Fruit fly (Drosophila melanogaster) whole organism, embryonic: ENCODE measurements around the gene alpha-Est7.

Experiments used
- Antp ChIP-seq: fragments of 200-800 bp; sonication (Bioruptor generic); optimal IDR thresholded peaks from 3 replicates; lab custom pipeline; 2016; ENCODE audit warnings: missing biosample characterization, missing genetic modification characterization
- Atf6 ChIP-seq: fragments of 200-800 bp; sonication (Bioruptor generic); IDR thresholded peaks from 2 replicates; pipeline ENCODE4 v1.3.6; 2022; ENCODE audit warnings: missing biosample characterization, missing genetic modification characterization
- Bdp1 ChIP-seq: fragments of 200-800 bp; sonication (Bioruptor generic); optimal IDR thresholded peaks from 3 replicates; lab custom pipeline; 2016; ENCODE audit warnings: missing biosample characterization, missing genetic modification characterization
- Bteb2 ChIP-seq: fragments of 200-800 bp; sonication (Bioruptor generic); optimal IDR thresholded peaks from 2 replicates; lab custom pipeline; 2016; ENCODE audit warnings: missing biosample characterization, missing genetic modification characterization
- CG10321 ChIP-seq: fragments of 200-800 bp; sonication (Bioruptor generic); IDR thresholded peaks from 2 replicates; pipeline ENCODE4 v1.3.6; 2022; ENCODE audit warnings: missing biosample characterization, missing genetic modification characterization
- CG11398 ChIP-seq: fragments of 200-800 bp; sonication (Bioruptor generic); optimal IDR thresholded peaks from 2 replicates; lab custom pipeline; 2016; ENCODE audit warnings: missing biosample characterization, missing genetic modification characterization
- CG14441 ChIP-seq: fragments of 200-800 bp; sonication (Bioruptor generic); IDR thresholded peaks from 2 replicates; pipeline ENCODE4 v1.3.6; 2022; ENCODE audit warnings: missing biosample characterization, missing genetic modification characterization
- CG1647 ChIP-seq: fragments of 200-800 bp; sonication (Bioruptor generic); optimal IDR thresholded peaks from 3 replicates; lab custom pipeline; 2016; ENCODE audit warnings: missing biosample characterization, missing genetic modification characterization
- CG17802 ChIP-seq: fragments of 200-800 bp; sonication (Bioruptor generic); optimal IDR thresholded peaks from 2 replicates; lab custom pipeline; 2018; ENCODE audit warnings: missing biosample characterization, mild to moderate bottlenecking, missing genetic modification characterization, moderate library complexity
- CG2712 ChIP-seq: fragments of 200-800 bp; optimal IDR thresholded peaks from 3 replicates; lab custom pipeline; 2019; ENCODE audit warnings: missing biosample characterization, mild to moderate bottlenecking, missing genetic modification characterization, moderate library complexity
- CG31224 ChIP-seq: fragments of 200-800 bp; sonication (Bioruptor generic); IDR thresholded peaks from 2 replicates; pipeline ENCODE4 v1.3.6; 2022; ENCODE audit warnings: missing biosample characterization, missing genetic modification characterization
- CG32767 ChIP-seq: fragments of 200-800 bp; sonication (Bioruptor generic); IDR thresholded peaks from 2 replicates; pipeline ENCODE4 v1.3.6; 2022; ENCODE audit warnings: missing biosample characterization, missing genetic modification characterization
- CG6175 ChIP-seq: fragments of 200-800 bp; sonication (Bioruptor generic); IDR thresholded peaks from 3 replicates; pipeline ENCODE4 v1.3.6; 2022; ENCODE audit warnings: missing biosample characterization, missing genetic modification characterization
- CG6765 ChIP-seq: fragments of 200-800 bp; sonication (Bioruptor generic); optimal IDR thresholded peaks from 3 replicates; lab custom pipeline; 2017; ENCODE audit warnings: missing biosample characterization, mild to moderate bottlenecking, missing genetic modification characterization
- CG7372 ChIP-seq: fragments of 200-800 bp; sonication (Bioruptor generic); IDR thresholded peaks from 2 replicates; pipeline ENCODE4 v1.3.6; 2022; ENCODE audit warnings: missing biosample characterization, missing genetic modification characterization
- CG7963 ChIP-seq: fragments of 200-800 bp; sonication (Bioruptor generic); IDR thresholded peaks from 3 replicates; pipeline ENCODE4 v1.3.6; 2022; ENCODE audit warnings: missing biosample characterization, missing genetic modification characterization; ENCODE audit not compliant: partially characterized antibody
- Camta ChIP-seq: fragments of 200-800 bp; sonication (Bioruptor generic); optimal IDR thresholded peaks from 2 replicates; lab custom pipeline; 2016; ENCODE audit warnings: missing biosample characterization, missing genetic modification characterization
- Dad ChIP-seq: fragments of 200-800 bp; sonication (Bioruptor generic); optimal IDR thresholded peaks from 3 replicates; lab custom pipeline; 2016; ENCODE audit warnings: missing biosample characterization, missing genetic modification characterization
- H15 ChIP-seq: fragments of 200-800 bp; sonication (Bioruptor generic); IDR thresholded peaks from 3 replicates; pipeline ENCODE4 v1.3.6; 2022; ENCODE audit warnings: missing biosample characterization, missing genetic modification characterization
- HHEX ChIP-seq: fragments of 200-800 bp; sonication (Bioruptor generic); optimal IDR thresholded peaks from 3 replicates; lab custom pipeline; 2017; ENCODE audit warnings: missing biosample characterization, mild to moderate bottlenecking, missing genetic modification characterization, missing genetic modification reagents
- HLH54F ChIP-seq: fragments of 200-800 bp; sonication (Bioruptor generic); optimal IDR thresholded peaks from 3 replicates; lab custom pipeline; 2016; ENCODE audit warnings: missing biosample characterization, missing genetic modification characterization
- HLHmδ ChIP-seq: fragments of 200-800 bp; sonication (Bioruptor generic); optimal IDR thresholded peaks from 2 replicates; lab custom pipeline; 2018; ENCODE audit warnings: missing biosample characterization, mild to moderate bottlenecking, missing genetic modification characterization, moderate library complexity
- HmgD ChIP-seq: fragments of 200-800 bp; sonication (Bioruptor generic); optimal IDR thresholded peaks from 3 replicates; lab custom pipeline; 2016; ENCODE audit warnings: missing biosample characterization, missing genetic modification characterization
- Jarid2 ChIP-seq: fragments of 200-800 bp; sonication (Bioruptor generic); optimal IDR thresholded peaks from 3 replicates; lab custom pipeline; 2017; ENCODE audit warnings: mild to moderate bottlenecking, missing biosample characterization, missing genetic modification reagents, missing genetic modification characterization
- Lhr ChIP-seq: fragments of 200-800 bp; sonication (Bioruptor generic); optimal IDR thresholded peaks from 3 replicates; lab custom pipeline; 2017; ENCODE audit warnings: mild to moderate bottlenecking, missing biosample characterization, missing genetic modification reagents, missing genetic modification characterization
- Lpt ChIP-seq: fragments of >200 bp; optimal IDR thresholded peaks from 2 replicates; lab custom pipeline; 2018; ENCODE audit warnings: missing biosample characterization, missing genetic modification characterization
- Sry-δ ChIP-seq: fragments of 200-800 bp; sonication (Bioruptor generic); optimal IDR thresholded peaks from 2 replicates; lab custom pipeline; 2016; ENCODE audit warnings: missing biosample characterization, missing genetic modification characterization
- Usf ChIP-seq: fragments of 200-800 bp; sonication (Bioruptor generic); optimal IDR thresholded peaks from 2 replicates; lab custom pipeline; 2017; ENCODE audit warnings: missing genotype, missing biosample characterization, missing genetic modification characterization
- btn ChIP-seq: fragments of 200-800 bp; sonication (Bioruptor generic); optimal IDR thresholded peaks from 2 replicates; lab custom pipeline; 2016; ENCODE audit warnings: missing biosample characterization, missing genetic modification characterization
- cg ChIP-seq: fragments of 200-800 bp; sonication (Bioruptor generic); optimal IDR thresholded peaks from 3 replicates; lab custom pipeline; 2019; ENCODE audit warnings: missing biosample characterization, mild to moderate bottlenecking, missing genetic modification characterization, moderate library complexity
- chinmo ChIP-seq: fragments of 200-800 bp; sonication (Bioruptor generic); IDR thresholded peaks from 4 replicates; pipeline ENCODE4 v1.3.6; 2022; ENCODE audit warnings: missing biosample characterization, missing genetic modification characterization; ENCODE audit not compliant: partially characterized antibody
- crp ChIP-seq, 2 experiments: fragments of 200-800 bp; sonication (Bioruptor generic); optimal IDR thresholded peaks; 2 replicates in 1 of 2; 3 replicates in 1 of 2; lab custom pipeline; 2017; ENCODE audit warnings: missing biosample characterization in 2 of 2, missing genetic modification characterization in 2 of 2, mild to moderate bottlenecking in 1 of 2, moderate library complexity in 1 of 2
- danr ChIP-seq: fragments of 200-800 bp; sonication (Bioruptor generic); IDR thresholded peaks from 2 replicates; pipeline ENCODE4 v1.3.6; 2022; ENCODE audit warnings: missing biosample characterization, missing genetic modification characterization
- dm ChIP-seq: fragments of 200-800 bp; sonication (Bioruptor generic); optimal IDR thresholded peaks from 3 replicates; lab custom pipeline; 2016; ENCODE audit warnings: missing biosample characterization, missing genetic modification characterization
- dmrt99B ChIP-seq: fragments of 200-800 bp; sonication (Bioruptor generic); optimal IDR thresholded peaks from 2 replicates; lab custom pipeline; 2018; ENCODE audit warnings: missing biosample characterization, mild to moderate bottlenecking, missing genetic modification characterization, moderate library complexity
- fru ChIP-seq: fragments of >200 bp; optimal IDR thresholded peaks from 2 replicates; lab custom pipeline; 2017
- jumu ChIP-seq: fragments of 200-800 bp; sonication (Bioruptor generic); optimal IDR thresholded peaks from 3 replicates; lab custom pipeline; 2016; ENCODE audit warnings: missing biosample characterization, missing genetic modification characterization
- kah ChIP-seq: fragments of 200-800 bp; sonication (Bioruptor generic); optimal IDR thresholded peaks from 2 replicates; lab custom pipeline; 2018; ENCODE audit warnings: missing biosample characterization, mild to moderate bottlenecking, missing genetic modification characterization
- kay ChIP-seq: fragments of 200-800 bp; sonication (Bioruptor generic); optimal IDR thresholded peaks from 2 replicates; lab custom pipeline; 2016; ENCODE audit warnings: missing biosample characterization, missing genetic modification characterization
- mam ChIP-seq: fragments of 200-800 bp; sonication (Bioruptor generic); optimal IDR thresholded peaks from 3 replicates; lab custom pipeline; 2016; ENCODE audit warnings: missing biosample characterization, missing genetic modification characterization
- nmo ChIP-seq: fragments of 200-800 bp; sonication (Bioruptor generic); optimal IDR thresholded peaks from 2 replicates; lab custom pipeline; 2018; ENCODE audit warnings: missing biosample characterization, mild to moderate bottlenecking, missing genetic modification characterization, moderate library complexity
- org-1 ChIP-seq: fragments of 200-800 bp; sonication (Bioruptor generic); optimal IDR thresholded peaks from 2 replicates; lab custom pipeline; 2017; ENCODE audit warnings: missing biosample characterization, missing genetic modification characterization
- p53 ChIP-seq: fragments of 200-800 bp; sonication (Bioruptor generic); optimal IDR thresholded peaks from 2 replicates; lab custom pipeline; 2016; ENCODE audit warnings: missing biosample characterization, missing genetic modification characterization
- run ChIP-seq: fragments of 200-800 bp; sonication (Bioruptor generic); optimal IDR thresholded peaks from 3 replicates; lab custom pipeline; 2018; ENCODE audit warnings: missing biosample characterization, mild to moderate bottlenecking, missing genetic modification characterization
- salm ChIP-seq: fragments of 200-800 bp; sonication (Bioruptor generic); optimal IDR thresholded peaks from 2 replicates; lab custom pipeline; 2018; ENCODE audit warnings: missing biosample characterization, mild to moderate bottlenecking, missing genetic modification characterization
- sens-2 ChIP-seq: fragments of 200-800 bp; sonication (Bioruptor generic); IDR thresholded peaks from 2 replicates; pipeline ENCODE4 v1.3.6; 2022; ENCODE audit warnings: missing biosample characterization, missing genetic modification characterization
- tio ChIP-seq: fragments of 200-800 bp; sonication (Bioruptor generic); optimal IDR thresholded peaks from 2 replicates; lab custom pipeline; 2017; ENCODE audit warnings: missing biosample characterization, missing genetic modification characterization, inconsistent platforms
- ttk ChIP-seq: fragments of 200-800 bp; sonication (Bioruptor generic); IDR thresholded peaks from 2 replicates; pipeline ENCODE4 v2.1.2; 2022; ENCODE audit warnings: missing biosample characterization, missing genetic modification characterization
- wek ChIP-seq: fragments of 200-800 bp; sonication (Bioruptor generic); optimal IDR thresholded peaks from 3 replicates; lab custom pipeline; 2018; ENCODE audit warnings: missing biosample characterization, mild to moderate bottlenecking, missing genetic modification characterization, moderate library complexity
- z ChIP-seq: fragments of 200-800 bp; sonication (Bioruptor generic); IDR thresholded peaks from 3 replicates; pipeline ENCODE4 v1.3.6; 2022; ENCODE audit warnings: missing biosample characterization, missing genetic modification characterization
- zfh2 ChIP-seq: fragments of 200-800 bp; sonication (Bioruptor generic); optimal IDR thresholded peaks from 2 replicates; lab custom pipeline; 2016; ENCODE audit warnings: missing biosample characterization, missing genetic modification characterization

alpha-Est7 gene

dm6 chr3R:7474616-7475120 is 48.9 kb downstream of the alpha-Est7 start (continued):
- TF ChIP-seq mam (GFP tag; lab: Kevin White, UChicago), result no peak
- TF ChIP-seq HLHmδ, result peak; percentile 97
- peak; percentile 55 for TF ChIP-seq btn
- peak; percentile 51 for TF ChIP-seq ttk (GFP tag; lab: Robert Waterston, UW)
- TF ChIP-seq CG32767, result peak; percentile 19; the same call in 1 of the 2 replicates
- TF ChIP-seq tio, result no peak
- peak; percentile 66 for TF ChIP-seq run
- TF ChIP-seq CG6175, result peak; percentile 78
- peak; percentile 48 for TF ChIP-seq dmrt99B (tag; lab: Kevin White, UChicago)
- peak; percentile 74 for TF ChIP-seq jumu (GFP tag; lab: Kevin White, UChicago)
- peak; percentile 51 for TF ChIP-seq org-1 (GFP tag; lab: Kevin White, UChicago)
- TF ChIP-seq kah, result peak; percentile 55
- no peak for TF ChIP-seq Bteb2 (GFP tag; lab: Kevin White, UChicago)
- peak; percentile 1 for TF ChIP-seq p53 (GFP tag; lab: Kevin White, UChicago)
- TF ChIP-seq HLH54F (GFP tag; lab: Kevin White, UChicago), result peak; percentile 41
- TF ChIP-seq CG7963 (GFP tag; lab: Robert Waterston, UW), result peak; percentile 99
- TF ChIP-seq z (GFP tag; lab: Robert Waterston, UW), result peak; percentile 53; the same call in 1 of the 3 replicates
- peak; percentile 86 for TF ChIP-seq wek
- TF ChIP-seq danr (GFP tag; lab: Robert Waterston, UW), result no peak
- peak; percentile 28 for TF ChIP-seq nmo (GFP tag; lab: Kevin White, UChicago)
- TF ChIP-seq Atf6 (GFP tag; lab: Robert Waterston, UW), result peak; percentile 83
- no peak for TF ChIP-seq cg (GFP tag; lab: Kevin White, UChicago)
- peak; percentile 57 for TF ChIP-seq CG10321 (GFP tag; lab: Robert Waterston, UW)
- peak; percentile 49 for TF ChIP-seq CG6765 (GFP tag; lab: Kevin White, UChicago)
- no peak for TF ChIP-seq zfh2 (GFP tag; lab: Kevin White, UChicago)
- peak; percentile 33 for TF ChIP-seq HmgD (GFP tag; lab: Kevin White, UChicago)
- TF ChIP-seq fru (lab: Kevin White, UChicago), result no peak
- peak; percentile 57 for TF ChIP-seq CG1647 (GFP tag; lab: Kevin White, UChicago)
- peak; percentile 72 for TF ChIP-seq Antp (GFP tag; lab: Kevin White, UChicago)
- TF ChIP-seq CG11398 (GFP tag; lab: Kevin White, UChicago), result peak; percentile 67
- peak; percentile 35 for TF ChIP-seq dm (GFP tag; lab: Kevin White, UChicago)
- TF ChIP-seq Dad (GFP tag; lab: Kevin White, UChicago), result peak; percentile 78
- no peak for TF ChIP-seq Lpt
- TF ChIP-seq Bdp1 (GFP tag; lab: Kevin White, UChicago), result peak; percentile 99
- TF ChIP-seq kay (GFP tag; lab: Kevin White, UChicago), result no peak
- peak; percentile 78 for TF ChIP-seq HHEX (GFP tag; lab: Kevin White, UChicago)
- TF ChIP-seq Usf (GFP tag; lab: Kevin White, UChicago), result no peak
- peak; percentile 39; the same call in 1 of the 3 replicates for TF ChIP-seq H15
- TF ChIP-seq CG7372 (GFP tag; lab: Robert Waterston, UW), result 0 out of 2 replicates have a peak, but pooled peaks have one; percentile 5
- TF ChIP-seq crp (GFP tag; optimal IDR thresholded peaks at IDR 0.05; lab: Kevin White, UChicago), result no peak
- TF ChIP-seq sens-2 (GFP tag; lab: Robert Waterston, UW), result peak; percentile 47; the same call in 1 of the 2 replicates
- peak; percentile 39; the same call in 1 of the 2 replicates for TF ChIP-seq CG14441
- no peak for TF ChIP-seq Jarid2 (GFP tag; lab: Kevin White, UChicago)
- no peak for TF ChIP-seq CG17802 (tag; lab: Kevin White, UChicago)
- TF ChIP-seq Sry-δ (GFP tag; lab: Kevin White, UChicago), result no peak
- peak; percentile 62 for TF ChIP-seq CG2712 (tag; lab: Kevin White, UChicago)
- no peak for TF ChIP-seq Lhr
- TF ChIP-seq Camta (GFP tag; lab: Kevin White, UChicago), result peak; percentile 38
- TF ChIP-seq chinmo, result peak; percentile 100
- TF ChIP-seq CG31224 (GFP tag; lab: Robert Waterston, UW), result peak; percentile 24; the same call in 1 of the 2 replicates
- TF ChIP-seq salm, result peak; percentile 62
